Worm (Caenorhabditis elegans): ENCODE results near the gene B0250.5.
A peak's percentile ranks its signal among the peaks of the same experiment; 100 is the strongest.

Gene B0250.5

DNA sequence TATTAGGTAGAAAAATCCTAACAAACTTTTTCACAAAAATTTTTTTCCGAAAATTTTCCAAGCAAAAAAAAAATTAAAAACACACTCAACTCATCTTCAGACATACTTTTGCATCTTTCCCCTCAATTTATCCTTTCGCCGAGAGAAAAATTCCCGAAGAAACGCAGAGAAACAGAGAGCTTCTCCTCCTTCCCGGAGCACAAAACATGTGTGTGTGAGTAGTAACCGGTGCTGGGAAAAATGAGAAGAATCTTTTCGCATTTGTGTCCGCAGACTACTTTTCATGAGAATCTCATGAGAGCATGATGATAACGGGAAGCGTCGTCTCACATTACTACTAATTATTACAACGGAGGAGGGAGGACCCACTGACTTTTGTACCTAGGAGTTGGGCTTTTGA, 7.2 kb upstream of the B0250.5 start:
- TF ChIP-seq unc-55 (GFP tag; optimal IDR thresholded peaks at IDR 0.05) = peak; percentile 16
- TF ChIP-seq nhr-129 (tag; optimal IDR thresholded peaks at IDR 0.05) = peak; percentile 51
- TF ChIP-seq F13H6.1 (tag; optimal IDR thresholded peaks at IDR 0.05) = peak; percentile 57
- TF ChIP-seq lsy-2 (tag; optimal IDR thresholded peaks at IDR 0.05) = peak in 1 of 2 experiments; percentile 33
- no peak for TF ChIP-seq crh-2 (tag; optimal IDR thresholded peaks at IDR 0.05)
- no peak for TF ChIP-seq snpc-4 (tag; optimal IDR thresholded peaks at IDR 0.05)
- TF ChIP-seq C34F6.9 (tag; optimal IDR thresholded peaks at IDR 0.05) = peak; percentile 4

DNA sequence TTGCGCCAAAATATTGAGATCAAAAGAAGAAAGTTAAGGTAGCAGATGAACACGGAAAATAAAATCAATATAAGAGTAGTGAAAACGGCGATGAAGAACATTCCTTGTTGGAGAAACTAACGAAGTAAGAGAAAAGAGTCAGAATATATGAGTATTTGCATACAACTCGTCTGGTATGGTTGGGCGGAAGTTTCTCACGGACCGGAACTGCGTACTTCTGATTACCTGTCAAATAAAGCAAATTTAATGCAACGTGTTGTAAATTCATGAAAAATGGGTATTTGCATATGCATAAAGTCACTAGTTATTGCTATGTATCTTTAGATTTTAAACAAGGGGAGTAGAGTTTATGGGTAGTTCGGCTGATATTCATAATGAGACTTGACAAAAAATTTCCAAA, 4.6 kb upstream of the B0250.5 start, which contains the start of gene srbc-78:
TSS of gene srbc-78 (minus strand) at position 101 of the 400 bp plus-strand sequence.
- no peak for TF ChIP-seq aly-2 (tag; optimal IDR thresholded peaks at IDR 0.05)
- no peak for TF ChIP-seq mdl-1 (tag; optimal IDR thresholded peaks at IDR 0.05)
- TF ChIP-seq nhr-12 (tag; optimal IDR thresholded peaks at IDR 0.05) = no peak
- no peak for TF ChIP-seq elt-1 (tag; optimal IDR thresholded peaks at IDR 0.05)
- TF ChIP-seq ztf-1 (GFP tag; conservative IDR thresholded peaks at IDR 0.05) = no peak
- TF ChIP-seq ztf-11 (tag; optimal IDR thresholded peaks at IDR 0.05) = no peak
- TF ChIP-seq lin-11 (tag; optimal IDR thresholded peaks at IDR 0.05) = no peak
- no peak for TF ChIP-seq Y55F3AM.14 (GFP tag; optimal IDR thresholded peaks at IDR 0.05)
- TF ChIP-seq mab-5 (tag; optimal IDR thresholded peaks at IDR 0.05) = no peak
- TF ChIP-seq R02D3.7 (tag; optimal IDR thresholded peaks at IDR 0.05) = no peak
- TF ChIP-seq ZK546.5 (tag; optimal IDR thresholded peaks at IDR 0.05) = no peak
- no peak for TF ChIP-seq gmeb-1 (tag; optimal IDR thresholded peaks at IDR 0.05)
- TF ChIP-seq nhr-6 (tag; optimal IDR thresholded peaks at IDR 0.05) = no peak
- TF ChIP-seq ama-1 (optimal IDR thresholded peaks at IDR 0.05) = no peak
- TF ChIP-seq nhr-25 (tag; optimal IDR thresholded peaks at IDR 0.05) = no peak
- TF ChIP-seq unc-62 (GFP tag; optimal IDR thresholded peaks at IDR 0.05) = no peak
- no peak for TF ChIP-seq nhr-10 (tag; optimal IDR thresholded peaks at IDR 0.05)
- no peak for TF ChIP-seq zag-1 (tag; optimal IDR thresholded peaks at IDR 0.05)
- no peak for TF ChIP-seq nhr-23 (tag; optimal IDR thresholded peaks at IDR 0.05)
- no peak for TF ChIP-seq dmd-4 (tag; optimal IDR thresholded peaks at IDR 0.05)

ce11 chrV:20492385-20492784, 1.3 kb upstream of the B0250.5 start, which contains the start of gene srbc-79:
srbc-79 (minus strand) TSS chrV:20492485.
- TF ChIP-seq F13H6.1 (tag; optimal IDR thresholded peaks at IDR 0.05) (no peak), sem-4 (tag; optimal IDR thresholded peaks at IDR 0.05) (no peak), alr-1 (tag; optimal IDR thresholded peaks at IDR 0.05) (no peak), nhr-23 (tag; optimal IDR thresholded peaks at IDR 0.05) (no peak), unc-62 (GFP tag; optimal IDR thresholded peaks at IDR 0.05) (no peak), lin-13 (GFP tag; optimal IDR thresholded peaks at IDR 0.05) (no peak), blmp-1 (tag; optimal IDR thresholded peaks at IDR 0.05; ENCODE audit: insufficient read depth) (no peak), nhr-12 (tag; optimal IDR thresholded peaks at IDR 0.05) (no peak), lin-11 (tag; optimal IDR thresholded peaks at IDR 0.05) (no peak), mdl-1 (tag; optimal IDR thresholded peaks at IDR 0.05) (no peak), nhr-25 (tag; optimal IDR thresholded peaks at IDR 0.05) (no peak), unc-55 (GFP tag; optimal IDR thresholded peaks at IDR 0.05) (no peak), mab-5 (tag; optimal IDR thresholded peaks at IDR 0.05) (no peak), lsy-2 (tag; optimal IDR thresholded peaks at IDR 0.05) (no peak), gmeb-1 (tag; optimal IDR thresholded peaks at IDR 0.05) (no peak), nhr-21 (tag; optimal IDR thresholded peaks at IDR 0.05) (no peak), mbf-1 (tag; optimal IDR thresholded peaks at IDR 0.05) (no peak), Y55F3AM.14 (GFP tag; optimal IDR thresholded peaks at IDR 0.05) (no peak), snpc-4 (tag; optimal IDR thresholded peaks at IDR 0.05) (no peak), unc-39 (tag; optimal IDR thresholded peaks at IDR 0.05) (no peak)

- TF ChIP-seq peb-1 (tag; optimal IDR thresholded peaks at IDR 0.05) (no peak), crh-2 (tag; optimal IDR thresholded peaks at IDR 0.05) (peak; percentile 26), ZK546.5 (tag; optimal IDR thresholded peaks at IDR 0.05) (no peak), fos-1 (tag; optimal IDR thresholded peaks at IDR 0.05) (peak; percentile 31), unc-39 (tag; optimal IDR thresholded peaks at IDR 0.05) (no peak), nhr-237 (tag; optimal IDR thresholded peaks at IDR 0.05) (no peak), zag-1 (tag; optimal IDR thresholded peaks at IDR 0.05) (no peak), skn-1 (tag; optimal IDR thresholded peaks at IDR 0.05) (no peak), aly-2 (tag; optimal IDR thresholded peaks at IDR 0.05) (no peak), snpc-4 (tag; optimal IDR thresholded peaks at IDR 0.05) (no peak)
These were observed 3.8 kb downstream of the B0250.5 start for ce11 chrV:20497537-20497936.
